Fruit fly (Drosophila melanogaster): ENCODE measurements around the gene Aldh7A1.

DNA sequence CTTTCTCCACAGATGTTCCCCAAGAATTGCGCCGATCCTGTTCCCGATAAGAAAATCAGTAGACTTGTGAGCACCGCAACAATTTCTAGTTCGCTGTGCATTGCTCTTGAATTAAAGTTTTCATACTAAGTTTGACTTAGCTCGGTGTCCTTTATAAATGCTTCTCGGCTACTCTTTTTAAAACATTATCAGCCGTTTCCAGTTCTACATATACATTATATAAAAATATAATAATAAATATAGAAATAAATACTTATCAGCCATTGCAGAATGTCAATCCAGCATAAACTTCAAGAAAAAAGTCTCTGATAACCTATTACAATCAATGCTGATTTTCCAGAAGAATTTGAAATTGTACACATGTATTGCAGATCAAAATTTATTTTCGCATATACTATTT lies 1.8 kb upstream of the Aldh7A1 start, which contains the start of gene CG14088:
- no peak for TF ChIP-seq dsf (GFP tag; optimal IDR thresholded peaks at IDR 0.05; ENCODE audit: borderline replicate concordance)
- no peak for TF ChIP-seq h (GFP tag; optimal IDR thresholded peaks at IDR 0.05)
- TF ChIP-seq tai (GFP tag; optimal IDR thresholded peaks at IDR 0.05) = no peak
- no peak for TF ChIP-seq fru (GFP tag; optimal IDR thresholded peaks at IDR 0.05)
- TF ChIP-seq N (GFP tag; optimal IDR thresholded peaks at IDR 0.05) = no peak
- no peak for TF ChIP-seq psq (GFP tag; optimal IDR thresholded peaks at IDR 0.05)
- no peak for TF ChIP-seq Hr78 (GFP tag; optimal IDR thresholded peaks at IDR 0.05)

Data from whole organism, wandering third instar larva.